Worm (Caenorhabditis elegans) whole organism, L1 larva: ENCODE measurements around the gene fkh-2.

Experiments used
- C04F5.9 ChIP-seq: sonication (generic microtip); optimal IDR thresholded peaks from 2 replicates; lab custom pipeline; 2016; ENCODE audit warnings: missing genetic modification characterization, missing compliant biosample characterization
- C16A3.4 ChIP-seq: fragments of 150-350 bp; optimal IDR thresholded peaks from 2 replicates; lab custom pipeline; 2014; ENCODE audit warnings: missing biosample characterization, missing genetic modification characterization
- aha-1 ChIP-seq: fragments of 150-350 bp; optimal IDR thresholded peaks from 2 replicates; lab custom pipeline; 2014; ENCODE audit warnings: missing biosample characterization, missing genetic modification characterization
- aly-2 ChIP-seq: fragments of 150-350 bp; optimal IDR thresholded peaks from 2 replicates; lab custom pipeline; 2014; ENCODE audit warnings: missing biosample characterization, missing genetic modification characterization
- blmp-1 ChIP-seq: fragments of 150-350 bp; optimal IDR thresholded peaks from 2 replicates; lab custom pipeline; 2014; ENCODE audit warnings: missing biosample characterization, missing genetic modification characterization
- ceh-63 ChIP-seq: fragments of 200-800 bp; sonication (Bioruptor generic); optimal IDR thresholded peaks from 2 replicates; lab custom pipeline; 2018; ENCODE audit warnings: mild to moderate bottlenecking, missing genetic modification characterization, missing compliant biosample characterization
- ces-1 ChIP-seq: fragments of 150-350 bp; optimal IDR thresholded peaks from 2 replicates; lab custom pipeline; 2014; ENCODE audit warnings: missing biosample characterization, missing genetic modification reagents, missing genetic modification characterization
- dpl-1 ChIP-seq, 3 experiments: fragments of 150-350 bp in 2 of 3; sonication (generic microtip) in 1 of 3; optimal IDR thresholded peaks; 2 replicates each; lab custom pipeline; 2014 to 2017; ENCODE audit warnings: missing biosample characterization in 3 of 3, missing genetic modification characterization in 3 of 3, missing genetic modification reagents in 3 of 3
- elt-3 ChIP-seq, 6 experiments: fragments of 150-350 bp in 1 of 6; sonication (generic microtip); optimal IDR thresholded peaks; 2 replicates each; lab custom pipeline; 2017 to 2018; ENCODE audit warnings: missing biosample characterization in 6 of 6, missing genetic modification characterization in 6 of 6, inconsistent platforms in 1 of 6
- hlh-4 ChIP-seq: sonication (generic microtip); optimal IDR thresholded peaks from 2 replicates; lab custom pipeline; 2016; ENCODE audit warnings: mild to moderate bottlenecking, missing genetic modification characterization, missing compliant biosample characterization
- isw-1 ChIP-seq: fragments of 200-800 bp; sonication (Bioruptor generic); IDR thresholded peaks from 2 replicates; pipeline ENCODE4 v1.3.6; 2022; ENCODE audit warnings: missing genetic modification characterization, missing compliant biosample characterization
- lin-14 ChIP-seq: fragments of 200-800 bp; sonication (Bioruptor generic); optimal IDR thresholded peaks from 2 replicates; lab custom pipeline; 2018; ENCODE audit warnings: mild to moderate bottlenecking, missing genetic modification characterization, moderate library complexity, missing compliant biosample characterization
- lsy-2 ChIP-seq, 2 experiments: fragments of 150-350 bp; optimal IDR thresholded peaks; 2 replicates each; lab custom pipeline; 2014; ENCODE audit warnings: missing biosample characterization in 2 of 2, missing genetic modification characterization in 2 of 2
- mdl-1 ChIP-seq, 2 experiments: fragments of 150-350 bp; optimal IDR thresholded peaks; 2 replicates each; lab custom pipeline; 2014 to 2017; ENCODE audit warnings: missing biosample characterization in 2 of 2, missing genetic modification characterization in 2 of 2, inconsistent platforms in 1 of 2
- mep-1 ChIP-seq: fragments of 150-350 bp; optimal IDR thresholded peaks from 2 replicates; lab custom pipeline; 2014; ENCODE audit warnings: missing biosample characterization, missing genetic modification characterization
- nhr-71 ChIP-seq: sonication (generic microtip); optimal IDR thresholded peaks from 2 replicates; lab custom pipeline; 2016; ENCODE audit warnings: mild to moderate bottlenecking, missing genetic modification characterization, moderate library complexity, missing compliant biosample characterization
- pag-3 ChIP-seq: sonication (generic microtip); optimal IDR thresholded peaks from 2 replicates; lab custom pipeline; 2017; ENCODE audit warnings: missing genetic modification characterization, mild to moderate bottlenecking, missing compliant biosample characterization, antibody characterized with exemption, borderline replicate concordance; ENCODE audit not compliant: insufficient read depth
- pqm-1 ChIP-seq: sonication (generic microtip); optimal IDR thresholded peaks from 3 replicates; lab custom pipeline; 2017; ENCODE audit warnings: missing biosample characterization, missing genetic modification characterization
- rnt-1 ChIP-seq: sonication (generic microtip); optimal IDR thresholded peaks from 2 replicates; lab custom pipeline; 2016; ENCODE audit warnings: mild to moderate bottlenecking, missing genetic modification characterization, moderate library complexity, missing compliant biosample characterization
- tlp-1 ChIP-seq: fragments of 150-350 bp; optimal IDR thresholded peaks from 2 replicates; lab custom pipeline; 2014; ENCODE audit warnings: missing biosample characterization, missing genetic modification characterization
- unc-30 ChIP-seq: sonication (generic microtip); optimal IDR thresholded peaks from 2 replicates; lab custom pipeline; 2017; ENCODE audit warnings: missing biosample characterization, missing genetic modification characterization
- unc-86 ChIP-seq: sonication (generic microtip); optimal IDR thresholded peaks from 2 replicates; lab custom pipeline; 2016; ENCODE audit warnings: missing genetic modification characterization, missing compliant biosample characterization

Gene fkh-2

ce11 chrX:3694172-3694571 is 48.0 kb downstream of the fkh-2 start (continued):
- TF ChIP-seq lin-14 (GFP tag; lab: Kevin White, UChicago) (peak; percentile 81), pag-3 (tag; lab: Kevin White, UChicago) (no peak), nhr-71 (tag; lab: Kevin White, UChicago) (peak; percentile 67), hlh-4 (no peak), isw-1 (GFP tag; lab: Robert Waterston, UW) (no peak), unc-86 (tag; lab: Kevin White, UChicago) (peak; percentile 7), mep-1 (tag; lab: Kevin White, UChicago) (peak; percentile 7), unc-30 (tag; lab: Kevin White, UChicago) (no peak), lsy-2 (tag; optimal IDR thresholded peaks at IDR 0.05; lab: Kevin White, UChicago) (peak in 1 of 2 experiments; percentile 37), ces-1 (no peak), rnt-1 (tag; lab: Kevin White, UChicago) (peak; percentile 24), elt-3 (tag; optimal IDR thresholded peaks at IDR 0.05; lab: Kevin White, UChicago) (no peak), dpl-1 (GFP tag; optimal IDR thresholded peaks at IDR 0.05; lab: Kevin White, UChicago) (peak in 1 of 3 experiments; percentile 29), tlp-1 (tag; lab: Kevin White, UChicago) (no peak), ceh-63 (GFP tag; lab: Kevin White, UChicago) (peak; percentile 90), blmp-1 (peak; percentile 40), C04F5.9 (no peak)
- TF ChIP-seq, all 84 proteins: peak for 24

ce11 chrX:3693138-3693537 is 49.0 kb downstream of the fkh-2 start, which contains the start of gene C02F12.8:
TSS of gene C02F12.8 (minus strand) at chrX:3693238.
- TF ChIP-seq unc-86 (tag; lab: Kevin White, UChicago), result no peak
- TF ChIP-seq lsy-2 (tag; optimal IDR thresholded peaks at IDR 0.05; lab: Kevin White, UChicago), result no peak
- TF ChIP-seq aha-1 (tag; lab: Kevin White, UChicago), result no peak
- no peak for TF ChIP-seq aly-2 (tag; lab: Kevin White, UChicago)
- TF ChIP-seq C16A3.4 (tag; lab: Kevin White, UChicago), result no peak
- TF ChIP-seq mdl-1 (tag; optimal IDR thresholded peaks at IDR 0.05; lab: Kevin White, UChicago), result no peak
- TF ChIP-seq pqm-1, result no peak
- TF ChIP-seq, all 84 proteins: peak for 0
